Worm (Caenorhabditis elegans) whole organism, L3 larva: Measurements from ENCODE around the gene ZK470.2.

Source experiments
- R02D3.7 ChIP-seq: fragments of 150-350 bp; optimal IDR thresholded peaks from 2 replicates; lab custom pipeline; 2014; ENCODE audit warnings: missing biosample characterization, missing genetic modification characterization
- ZK546.5 ChIP-seq: sonication (generic microtip); optimal IDR thresholded peaks from 2 replicates; lab custom pipeline; 2017; ENCODE audit warnings: missing biosample characterization, missing genetic modification characterization
- aly-2 ChIP-seq: fragments of 150-350 bp; optimal IDR thresholded peaks from 2 replicates; lab custom pipeline; 2014; ENCODE audit warnings: missing biosample characterization, missing genetic modification characterization
- ama-1 ChIP-seq: fragments of 150-350 bp; optimal IDR thresholded peaks from 2 replicates; lab custom pipeline; 2018
- ceh-16 ChIP-seq: sonication (generic microtip); optimal IDR thresholded peaks from 2 replicates; lab custom pipeline; 2017; ENCODE audit warnings: missing biosample characterization, missing genetic modification characterization
- ceh-28 ChIP-seq: fragments of 150-350 bp; optimal IDR thresholded peaks from 2 replicates; lab custom pipeline; 2014; ENCODE audit warnings: missing biosample characterization, missing genetic modification reagents, missing genetic modification characterization
- ceh-82 ChIP-seq: fragments of 150-350 bp; optimal IDR thresholded peaks from 2 replicates; lab custom pipeline; 2014; ENCODE audit warnings: missing biosample characterization, missing genetic modification characterization
- ceh-9 ChIP-seq: sonication (generic microtip); optimal IDR thresholded peaks from 2 replicates; lab custom pipeline; 2018; ENCODE audit warnings: missing biosample characterization, missing genetic modification characterization
- daf-12 ChIP-seq: fragments of 150-350 bp; optimal IDR thresholded peaks from 2 replicates; lab custom pipeline; 2014; ENCODE audit warnings: missing biosample characterization, missing genetic modification reagents, missing genetic modification characterization
- egl-27 ChIP-seq: sonication (generic microtip); optimal IDR thresholded peaks from 4 replicates; lab custom pipeline; 2017; ENCODE audit warnings: missing biosample characterization, missing genetic modification reagents, missing genetic modification characterization
- egl-5 ChIP-seq: fragments of 150-350 bp; optimal IDR thresholded peaks from 2 replicates; lab custom pipeline; 2017; ENCODE audit warnings: missing biosample characterization, missing genetic modification reagents, missing genetic modification characterization, inconsistent platforms
- elt-1 ChIP-seq: fragments of 150-350 bp; optimal IDR thresholded peaks from 2 replicates; lab custom pipeline; 2014; ENCODE audit warnings: missing biosample characterization, missing genetic modification characterization
- elt-2 ChIP-seq: sonication (generic microtip); optimal IDR thresholded peaks from 2 replicates; lab custom pipeline; 2016; ENCODE audit warnings: missing genetic modification reagents, mild to moderate bottlenecking, missing genetic modification characterization, missing compliant biosample characterization
- elt-3 ChIP-seq, 3 experiments: fragments of 150-350 bp in 1 of 3; sonication (generic microtip) in 2 of 3; optimal IDR thresholded peaks; 2 replicates in 2 of 3; 4 replicates in 1 of 3; lab custom pipeline; 2014 to 2017; ENCODE audit warnings: missing biosample characterization in 3 of 3, missing genetic modification characterization in 3 of 3
- eor-1 ChIP-seq, 2 experiments: fragments of 150-350 bp; optimal IDR thresholded peaks; 2 replicates each; lab custom pipeline; 2014 to 2018; ENCODE audit warnings: missing biosample characterization in 2 of 2, missing genetic modification characterization in 2 of 2
- fkh-10 ChIP-seq: sonication (generic microtip); optimal IDR thresholded peaks from 2 replicates; lab custom pipeline; 2017; ENCODE audit warnings: missing biosample characterization, missing genetic modification reagents, missing genetic modification characterization
- fkh-2 ChIP-seq: fragments of 150-350 bp; optimal IDR thresholded peaks from 2 replicates; lab custom pipeline; 2014; ENCODE audit warnings: missing biosample characterization, missing genetic modification reagents, missing genetic modification characterization
- fos-1 ChIP-seq: fragments of 150-350 bp; optimal IDR thresholded peaks from 2 replicates; lab custom pipeline; 2014; ENCODE audit warnings: missing biosample characterization, missing genetic modification characterization
- hmg-11 ChIP-seq: sonication (generic microtip); optimal IDR thresholded peaks from 2 replicates; lab custom pipeline; 2016; ENCODE audit warnings: missing genetic modification characterization, missing compliant biosample characterization
- jun-1 ChIP-seq: fragments of 150-350 bp; optimal IDR thresholded peaks from 2 replicates; lab custom pipeline; 2014; ENCODE audit warnings: missing biosample characterization, missing genetic modification reagents, missing genetic modification characterization
- lin-15B ChIP-seq: fragments of 150-350 bp; optimal IDR thresholded peaks from 2 replicates; lab custom pipeline; 2014; ENCODE audit warnings: missing biosample characterization, missing genetic modification characterization
- lin-39 ChIP-seq: fragments of 150-350 bp; optimal IDR thresholded peaks from 2 replicates; lab custom pipeline; 2018; ENCODE audit warnings: missing biosample characterization, missing genetic modification reagents, missing genetic modification characterization
- lsy-12 ChIP-seq: sonication (generic microtip); optimal IDR thresholded peaks from 2 replicates; lab custom pipeline; 2016; ENCODE audit warnings: mild to moderate bottlenecking, missing genetic modification characterization, missing compliant biosample characterization
- mdl-1 ChIP-seq: fragments of 150-350 bp; optimal IDR thresholded peaks from 2 replicates; lab custom pipeline; 2014; ENCODE audit warnings: missing biosample characterization, missing genetic modification characterization
- mml-1 ChIP-seq: fragments of 150-350 bp; sonication (generic microtip); optimal IDR thresholded peaks from 3 replicates; lab custom pipeline; 2014; ENCODE audit warnings: missing biosample characterization, missing genetic modification characterization
- nfya-1 ChIP-seq: sonication (generic microtip); optimal IDR thresholded peaks from 2 replicates; lab custom pipeline; 2017; ENCODE audit warnings: missing genetic modification characterization, mild to moderate bottlenecking, missing compliant biosample characterization, antibody characterized with exemption, moderate library complexity; ENCODE audit not compliant: insufficient read depth
- nhr-11 ChIP-seq: fragments of 150-350 bp; optimal IDR thresholded peaks from 2 replicates; lab custom pipeline; 2014; ENCODE audit warnings: missing biosample characterization, missing genetic modification characterization
- nhr-12 ChIP-seq: fragments of 150-350 bp; optimal IDR thresholded peaks from 2 replicates; lab custom pipeline; 2014; ENCODE audit warnings: missing biosample characterization, missing genetic modification characterization
- nhr-23 ChIP-seq: fragments of 150-350 bp; optimal IDR thresholded peaks from 2 replicates; lab custom pipeline; 2014; ENCODE audit warnings: missing biosample characterization, missing genetic modification reagents, missing genetic modification characterization
- nhr-237 ChIP-seq: fragments of 150-350 bp; optimal IDR thresholded peaks from 2 replicates; lab custom pipeline; 2014; ENCODE audit warnings: missing biosample characterization, missing genetic modification characterization
- nhr-25 ChIP-seq: sonication (generic microtip); optimal IDR thresholded peaks from 2 replicates; lab custom pipeline; 2017; ENCODE audit warnings: missing biosample characterization, missing genetic modification characterization
- nhr-28 ChIP-seq: fragments of 150-350 bp; optimal IDR thresholded peaks from 2 replicates; lab custom pipeline; 2014; ENCODE audit warnings: missing biosample characterization, missing genetic modification characterization
- nhr-43 ChIP-seq: sonication (generic microtip); optimal IDR thresholded peaks from 2 replicates; lab custom pipeline; 2016; ENCODE audit warnings: mild to moderate bottlenecking, missing genetic modification characterization, missing compliant biosample characterization; ENCODE audit not compliant: poor library complexity, severe bottlenecking
- nhr-67 ChIP-seq: fragments of 150-350 bp; optimal IDR thresholded peaks from 2 replicates; lab custom pipeline; 2014; ENCODE audit warnings: missing biosample characterization, missing genetic modification characterization
- nhr-76 ChIP-seq: fragments of 150-350 bp; sonication (generic microtip); optimal IDR thresholded peaks from 5 replicates; lab custom pipeline; 2014; ENCODE audit warnings: missing biosample characterization, missing genetic modification characterization
- pha-4 ChIP-seq: fragments of 150-350 bp; optimal IDR thresholded peaks from 2 replicates; lab custom pipeline; 2014; ENCODE audit warnings: missing biosample characterization, missing genetic modification reagents, missing genetic modification characterization
- pqm-1 ChIP-seq: fragments of 150-350 bp; optimal IDR thresholded peaks from 2 replicates; lab custom pipeline; 2017; ENCODE audit warnings: missing biosample characterization, missing genetic modification characterization, inconsistent platforms
- sea-2 ChIP-seq: fragments of 150-350 bp; sonication (generic microtip); optimal IDR thresholded peaks from 4 replicates; lab custom pipeline; 2014; ENCODE audit warnings: missing biosample characterization, missing genetic modification reagents, missing genetic modification characterization
- skn-1 ChIP-seq: fragments of 150-350 bp; optimal IDR thresholded peaks from 2 replicates; lab custom pipeline; 2014; ENCODE audit warnings: missing biosample characterization, missing genetic modification characterization
- snpc-4 ChIP-seq: fragments of 150-350 bp; optimal IDR thresholded peaks from 2 replicates; lab custom pipeline; 2014; ENCODE audit warnings: missing biosample characterization, missing genetic modification characterization
- tbx-2 ChIP-seq: sonication (generic microtip); optimal IDR thresholded peaks from 2 replicates; lab custom pipeline; 2016; ENCODE audit warnings: mild to moderate bottlenecking, missing genetic modification characterization, missing compliant biosample characterization
- unc-39 ChIP-seq: sonication (generic microtip); optimal IDR thresholded peaks from 4 replicates; lab custom pipeline; 2017; ENCODE audit warnings: missing biosample characterization, missing genetic modification characterization
- zag-1 ChIP-seq: fragments of 150-350 bp; optimal IDR thresholded peaks from 2 replicates; lab custom pipeline; 2014; ENCODE audit warnings: missing biosample characterization, missing genetic modification characterization
- ztf-11 ChIP-seq: fragments of 150-350 bp; optimal IDR thresholded peaks from 2 replicates; lab custom pipeline; 2014; ENCODE audit warnings: missing biosample characterization, missing genetic modification characterization
- ztf-4 ChIP-seq: fragments of 150-350 bp; optimal IDR thresholded peaks from 2 replicates; lab custom pipeline; 2014; ENCODE audit warnings: missing biosample characterization, missing genetic modification characterization

ZK470.2 gene

DNA sequence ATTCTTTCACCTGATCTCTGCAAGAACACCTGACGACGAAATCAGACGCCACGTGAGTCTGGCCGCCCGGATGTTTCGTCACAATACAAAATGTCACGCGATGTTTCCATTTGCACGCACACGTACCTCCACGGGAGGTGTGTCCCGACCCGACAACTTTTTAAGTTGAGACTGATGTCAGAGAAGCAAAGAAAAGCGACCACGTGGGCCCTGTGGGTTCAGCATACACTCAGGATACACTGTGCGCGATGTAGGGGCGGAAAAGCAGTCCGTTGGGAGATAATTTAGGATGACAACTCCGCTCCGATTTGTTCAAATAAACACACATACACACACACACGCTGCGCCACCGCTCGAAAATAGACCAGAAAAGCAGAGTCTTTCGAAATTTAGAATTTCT is 7.2 kb downstream of the ZK470.2 start:
- no peak for TF ChIP-seq skn-1 (tag; lab: Kevin White, UChicago)
- no peak for TF ChIP-seq unc-39 (tag; lab: Kevin White, UChicago)
- TF ChIP-seq elt-1, result no peak
- peak; percentile 85 for TF ChIP-seq nhr-25 (tag; lab: Kevin White, UChicago)
- TF ChIP-seq ceh-28 (tag; lab: Kevin White, UChicago), result no peak
- peak; percentile 87 for TF ChIP-seq pha-4 (tag; lab: Kevin White, UChicago)
- peak; percentile 71 for TF ChIP-seq nfya-1 (tag; lab: Kevin White, UChicago)
- TF ChIP-seq zag-1 (tag; lab: Kevin White, UChicago), result no peak
- TF ChIP-seq pqm-1, result peak; percentile 23
- no peak for TF ChIP-seq hmg-11 (tag; lab: Kevin White, UChicago)
- peak; percentile 44 for TF ChIP-seq tbx-2 (tag; lab: Kevin White, UChicago)
- TF ChIP-seq egl-5 (tag; lab: Kevin White, UChicago), result no peak
- peak; percentile 97 for TF ChIP-seq nhr-43
- no peak for TF ChIP-seq daf-12 (tag; lab: Kevin White, UChicago)
- peak; percentile 88 for TF ChIP-seq mdl-1 (tag; lab: Kevin White, UChicago)
- TF ChIP-seq ztf-11 (tag; lab: Kevin White, UChicago), result no peak
- TF ChIP-seq eor-1 (tag; optimal IDR thresholded peaks at IDR 0.05; lab: Kevin White, UChicago), result peak in 1 of 2 experiments; percentile 44
- TF ChIP-seq nhr-11 (tag; lab: Kevin White, UChicago), result no peak
- no peak for TF ChIP-seq sea-2 (GFP tag; lab: Kevin White, UChicago)
- peak; percentile 45 for TF ChIP-seq ztf-4
- peak; percentile 35 for TF ChIP-seq ama-1 (lab: Kevin White, UChicago)
- no peak for TF ChIP-seq nhr-76 (tag; lab: Kevin White, UChicago)
- TF ChIP-seq elt-2 (tag; lab: Kevin White, UChicago), result peak; percentile 55
- no peak for TF ChIP-seq ceh-82 (tag; lab: Kevin White, UChicago)
- no peak for TF ChIP-seq elt-3 (tag; optimal IDR thresholded peaks at IDR 0.05; lab: Kevin White, UChicago)
- no peak for TF ChIP-seq ceh-9 (tag; lab: Kevin White, UChicago)
- no peak for TF ChIP-seq fkh-2 (tag; lab: Kevin White, UChicago)
- TF ChIP-seq ceh-16 (tag; lab: Kevin White, UChicago), result no peak
- no peak for TF ChIP-seq nhr-28 (tag; lab: Kevin White, UChicago)
- no peak for TF ChIP-seq jun-1 (tag; lab: Kevin White, UChicago)
- no peak for TF ChIP-seq lin-15B (tag; lab: Kevin White, UChicago)
- TF ChIP-seq nhr-67 (tag; lab: Kevin White, UChicago), result no peak
- no peak for TF ChIP-seq egl-27
- peak; percentile 82 for TF ChIP-seq lsy-12
- no peak for TF ChIP-seq R02D3.7 (tag; lab: Kevin White, UChicago)
- no peak for TF ChIP-seq ZK546.5 (tag; lab: Kevin White, UChicago)
- no peak for TF ChIP-seq fkh-10 (GFP tag; lab: Kevin White, UChicago)
- TF ChIP-seq nhr-23 (tag; lab: Kevin White, UChicago), result peak; percentile 46
- no peak for TF ChIP-seq aly-2 (tag; lab: Kevin White, UChicago)
- no peak for TF ChIP-seq fos-1 (tag; lab: Kevin White, UChicago)
- peak; percentile 19 for TF ChIP-seq mml-1 (tag; lab: Kevin White, UChicago)
- TF ChIP-seq snpc-4, result no peak
- no peak for TF ChIP-seq nhr-237 (tag; lab: Kevin White, UChicago)
- TF ChIP-seq, all 47 proteins: peak for 14

DNA sequence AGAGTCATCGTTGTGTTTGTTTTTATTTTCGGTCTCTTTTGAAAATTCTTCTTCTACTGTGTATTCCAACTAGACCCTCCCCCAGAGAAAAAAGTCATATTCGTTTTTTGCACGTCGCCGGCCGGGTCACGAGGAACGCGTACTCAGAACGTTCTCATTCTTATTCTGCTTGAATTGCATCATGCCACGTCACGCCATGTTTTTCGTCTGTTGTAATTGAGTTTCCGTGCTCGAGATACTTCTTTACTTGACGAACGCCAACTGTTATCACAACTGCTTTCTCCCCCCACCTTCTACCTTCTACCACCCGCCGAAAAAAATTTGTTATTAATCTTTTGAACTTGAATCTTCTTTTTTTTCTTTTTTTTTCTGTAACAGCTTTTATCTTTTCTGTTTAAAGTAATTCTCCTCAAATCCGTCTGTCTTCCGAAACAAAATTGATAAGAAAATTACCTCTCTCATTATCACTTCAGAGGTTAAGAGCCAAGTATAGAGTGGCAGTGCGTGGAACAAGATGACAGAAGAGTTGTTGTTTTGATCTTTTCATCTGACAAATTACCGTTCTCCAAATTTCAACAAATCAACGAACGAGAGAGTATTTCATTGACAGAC is 7.8 kb downstream of the ZK470.2 start:
- TF ChIP-seq ama-1 (lab: Kevin White, UChicago) (peak; percentile 78), ceh-82 (tag; lab: Kevin White, UChicago) (peak; percentile 42), elt-2 (tag; lab: Kevin White, UChicago) (peak; percentile 69), unc-39 (tag; lab: Kevin White, UChicago) (no peak), nhr-28 (tag; lab: Kevin White, UChicago) (no peak), nhr-11 (tag; lab: Kevin White, UChicago) (peak; percentile 64), fkh-10 (GFP tag; lab: Kevin White, UChicago) (no peak), nhr-23 (tag; lab: Kevin White, UChicago) (no peak), lin-39 (tag; lab: Kevin White, UChicago) (peak; percentile 74), snpc-4 (no peak), elt-1 (no peak), nfya-1 (tag; lab: Kevin White, UChicago) (peak; percentile 1), nhr-12 (tag; lab: Kevin White, UChicago) (no peak), nhr-237 (tag; lab: Kevin White, UChicago) (no peak), nhr-43 (no peak), ztf-4 (no peak), daf-12 (tag; lab: Kevin White, UChicago) (no peak), hmg-11 (tag; lab: Kevin White, UChicago) (peak; percentile 10)
